Worm (Caenorhabditis elegans) whole organism, L4/young adult: ENCODE results near the gene Y43F8C.23.

Experiments
- W03F9.2 ChIP-seq: fragments of 150-350 bp; optimal IDR thresholded peaks from 2 replicates; lab custom pipeline; 2014; ENCODE audit warnings: missing biosample characterization, missing genetic modification characterization
- him-1 ChIP-seq: sonication (generic microtip); optimal IDR thresholded peaks from 2 replicates; lab custom pipeline; 2016; ENCODE audit warnings: missing genotype, missing genetic modification reagents, missing genetic modification characterization, missing compliant biosample characterization

- no peak for TF ChIP-seq him-1 (tag; lab: Kevin White, UChicago)
- TF ChIP-seq W03F9.2 (tag; lab: Kevin White, UChicago), result no peak
Observed at ce11 chrV:19728731-19729130, 17.2 kb upstream of the Y43F8C.23 start, which contains the start of gene Y116F11A.3.
